Worm (Caenorhabditis elegans): ENCODE data around the gene sre-11.

- TF ChIP-seq elt-1 (tag; optimal IDR thresholded peaks at IDR 0.05): no peak
- no peak for TF ChIP-seq aly-2 (tag; optimal IDR thresholded peaks at IDR 0.05)
- TF ChIP-seq pqm-1 (tag; optimal IDR thresholded peaks at IDR 0.05): no peak
- TF ChIP-seq skn-1 (tag; optimal IDR thresholded peaks at IDR 0.05): no peak
- TF ChIP-seq elt-2 (tag; optimal IDR thresholded peaks at IDR 0.05): no peak
- TF ChIP-seq ama-1 (optimal IDR thresholded peaks at IDR 0.05): no peak
- no peak for TF ChIP-seq pha-4 (tag; optimal IDR thresholded peaks at IDR 0.05)
- no peak for TF ChIP-seq nhr-237 (tag; optimal IDR thresholded peaks at IDR 0.05)
- no peak for TF ChIP-seq daf-12 (tag; optimal IDR thresholded peaks at IDR 0.05)
- no peak for TF ChIP-seq nhr-77 (tag; optimal IDR thresholded peaks at IDR 0.05)
- TF ChIP-seq ztf-11 (tag; optimal IDR thresholded peaks at IDR 0.05): no peak
- TF ChIP-seq ceh-16 (tag; optimal IDR thresholded peaks at IDR 0.05): no peak
Measured at ce11 chrV:7705316-7705715, 21.6 kb upstream of the sre-11 start, which contains the start of gene srw-3.

Measured in whole organism, L3 larva.